Worm (Caenorhabditis elegans): Measurements from ENCODE around the gene dnj-1.

- no peak for TF ChIP-seq hmg-4 (GFP tag; optimal IDR thresholded peaks at IDR 0.05)
- no peak for TF ChIP-seq ama-1 (optimal IDR thresholded peaks at IDR 0.05)
- TF ChIP-seq ets-7 (tag; optimal IDR thresholded peaks at IDR 0.05): no peak
- TF ChIP-seq pes-1 (GFP tag; IDR thresholded peaks at IDR 0.05): no peak
- TF ChIP-seq tbx-11 (GFP tag; IDR thresholded peaks at IDR 0.05): no peak
- TF ChIP-seq F13C5.2 (tag; optimal IDR thresholded peaks at IDR 0.05): no peak
These were observed 21.1 kb downstream of the dnj-1 start, which contains the start of gene B0035.18 for ce11 chrIV:11319884-11320362.
